Worm (Caenorhabditis elegans) whole organism, L1 larva: ENCODE results near the gene str-260.

Source experiments
- C04F5.9 ChIP-seq: sonication (generic microtip); optimal IDR thresholded peaks from 2 replicates; lab custom pipeline; 2016; ENCODE audit warnings: missing genetic modification characterization, missing compliant biosample characterization
- C16A3.4 ChIP-seq: fragments of 150-350 bp; optimal IDR thresholded peaks from 2 replicates; lab custom pipeline; 2014; ENCODE audit warnings: missing biosample characterization, missing genetic modification characterization
- C34B4.2 ChIP-seq: sonication (generic microtip); optimal IDR thresholded peaks from 2 replicates; lab custom pipeline; 2017; ENCODE audit warnings: mild to moderate bottlenecking, missing genetic modification characterization, missing compliant biosample characterization
- F16B12.6 ChIP-seq: fragments of 150-350 bp; optimal IDR thresholded peaks from 2 replicates; lab custom pipeline; 2014; ENCODE audit warnings: missing biosample characterization, missing genetic modification characterization
- aha-1 ChIP-seq: fragments of 150-350 bp; optimal IDR thresholded peaks from 2 replicates; lab custom pipeline; 2014; ENCODE audit warnings: missing biosample characterization, missing genetic modification characterization
- alr-1 ChIP-seq: fragments of 200-800 bp; sonication (Bioruptor generic); optimal IDR thresholded peaks from 2 replicates; lab custom pipeline; 2018; ENCODE audit warnings: borderline replicate concordance, mild to moderate bottlenecking, missing genetic modification characterization, missing compliant biosample characterization
- blmp-1 ChIP-seq: fragments of 150-350 bp; optimal IDR thresholded peaks from 2 replicates; lab custom pipeline; 2014; ENCODE audit warnings: missing biosample characterization, missing genetic modification characterization
- ceh-88 ChIP-seq: fragments of 200-800 bp; sonication (Bioruptor generic); IDR thresholded peaks from 2 replicates; pipeline ENCODE4 v1.3.6; 2022; ENCODE audit warnings: missing genetic modification characterization, missing compliant biosample characterization
- ceh-90 ChIP-seq: sonication (generic microtip); optimal IDR thresholded peaks from 2 replicates; lab custom pipeline; 2016; ENCODE audit warnings: missing genetic modification characterization, missing compliant biosample characterization
- ces-1 ChIP-seq: fragments of 150-350 bp; optimal IDR thresholded peaks from 2 replicates; lab custom pipeline; 2014; ENCODE audit warnings: missing biosample characterization, missing genetic modification reagents, missing genetic modification characterization
- dpl-1 ChIP-seq, 3 experiments: fragments of 150-350 bp in 2 of 3; sonication (generic microtip) in 1 of 3; optimal IDR thresholded peaks; 2 replicates each; lab custom pipeline; 2014 to 2017; ENCODE audit warnings: missing biosample characterization in 3 of 3, missing genetic modification characterization in 3 of 3, missing genetic modification reagents in 3 of 3
- egl-27 ChIP-seq, 2 experiments: fragments of 150-350 bp in 1 of 2; sonication (generic microtip); optimal IDR thresholded peaks; 3 replicates each; lab custom pipeline; 2017 to 2018; ENCODE audit warnings: missing biosample characterization in 2 of 2, missing genetic modification characterization in 2 of 2, missing genetic modification reagents in 2 of 2
- elt-2 ChIP-seq: sonication (generic microtip); optimal IDR thresholded peaks from 2 replicates; lab custom pipeline; 2016; ENCODE audit warnings: missing genetic modification characterization, mild to moderate bottlenecking, inconsistent platforms, missing compliant biosample characterization, missing genetic modification reagents
- elt-3 ChIP-seq, 6 experiments: fragments of 150-350 bp in 1 of 6; sonication (generic microtip); optimal IDR thresholded peaks; 2 replicates each; lab custom pipeline; 2017 to 2018; ENCODE audit warnings: missing biosample characterization in 6 of 6, missing genetic modification characterization in 6 of 6, inconsistent platforms in 1 of 6
- grh-1 ChIP-seq: fragments of 200-800 bp; sonication (Bioruptor generic); IDR thresholded peaks from 2 replicates; pipeline ENCODE4 v1.3.6; 2022; ENCODE audit warnings: missing genetic modification reagents, missing genetic modification characterization, missing compliant biosample characterization
- hlh-17 ChIP-seq: fragments of 200-800 bp; sonication (Bioruptor generic); optimal IDR thresholded peaks from 2 replicates; lab custom pipeline; 2018; ENCODE audit warnings: missing genetic modification characterization, mild to moderate bottlenecking, missing compliant biosample characterization, moderate library complexity, borderline replicate concordance
- hpl-2 ChIP-seq: fragments of 150-350 bp; optimal IDR thresholded peaks from 2 replicates; lab custom pipeline; 2014; ENCODE audit warnings: missing biosample characterization, missing genetic modification reagents, missing genetic modification characterization
- irx-1 ChIP-seq: sonication (generic microtip); optimal IDR thresholded peaks from 2 replicates; lab custom pipeline; 2016; ENCODE audit warnings: missing genetic modification characterization, missing compliant biosample characterization
- isw-1 ChIP-seq: fragments of 200-800 bp; sonication (Bioruptor generic); IDR thresholded peaks from 2 replicates; pipeline ENCODE4 v1.3.6; 2022; ENCODE audit warnings: missing genetic modification characterization, missing compliant biosample characterization
- lin-13 ChIP-seq: fragments of 150-350 bp; optimal IDR thresholded peaks from 2 replicates; lab custom pipeline; 2014; ENCODE audit warnings: missing biosample characterization, missing genetic modification reagents, missing genetic modification characterization
- lin-35 ChIP-seq, 2 experiments: fragments of 150-350 bp; optimal IDR thresholded peaks; 2 replicates each; lab custom pipeline; 2014; ENCODE audit warnings: missing biosample characterization in 2 of 2, missing genetic modification characterization in 2 of 2, missing genetic modification reagents in 2 of 2
- lir-3 ChIP-seq: sonication (generic microtip); optimal IDR thresholded peaks from 2 replicates; lab custom pipeline; 2016; ENCODE audit warnings: mild to moderate bottlenecking, missing genetic modification characterization, moderate library complexity, missing compliant biosample characterization; ENCODE audit not compliant: poor library complexity
- lsy-2 ChIP-seq, 2 experiments: fragments of 150-350 bp; optimal IDR thresholded peaks; 2 replicates each; lab custom pipeline; 2014; ENCODE audit warnings: missing biosample characterization in 2 of 2, missing genetic modification characterization in 2 of 2
- mdl-1 ChIP-seq, 2 experiments: fragments of 150-350 bp; optimal IDR thresholded peaks; 2 replicates each; lab custom pipeline; 2014 to 2017; ENCODE audit warnings: missing biosample characterization in 2 of 2, missing genetic modification characterization in 2 of 2, inconsistent platforms in 1 of 2
- mep-1 ChIP-seq: fragments of 150-350 bp; optimal IDR thresholded peaks from 2 replicates; lab custom pipeline; 2014; ENCODE audit warnings: missing biosample characterization, missing genetic modification characterization
- nhr-12 ChIP-seq: sonication (generic microtip); optimal IDR thresholded peaks from 2 replicates; lab custom pipeline; 2017; ENCODE audit warnings: missing biosample characterization, missing genetic modification characterization
- nhr-19 ChIP-seq: fragments of 200-800 bp; sonication (Bioruptor generic); conservative IDR thresholded peaks from 2 replicates; pipeline ENCODE4 v1.3.6; 2022; ENCODE audit warnings: missing genetic modification characterization, missing compliant biosample characterization
- nhr-20 ChIP-seq: sonication (generic microtip); optimal IDR thresholded peaks from 2 replicates; lab custom pipeline; 2016; ENCODE audit warnings: mild to moderate bottlenecking, missing genetic modification characterization, missing compliant biosample characterization
- nhr-28 ChIP-seq: fragments of 150-350 bp; optimal IDR thresholded peaks from 2 replicates; lab custom pipeline; 2014; ENCODE audit warnings: missing biosample characterization, missing genetic modification characterization
- nhr-47 ChIP-seq: sonication (generic microtip); optimal IDR thresholded peaks from 2 replicates; lab custom pipeline; 2016; ENCODE audit warnings: mild to moderate bottlenecking, missing genetic modification characterization, moderate library complexity, missing compliant biosample characterization
- nhr-71 ChIP-seq: sonication (generic microtip); optimal IDR thresholded peaks from 2 replicates; lab custom pipeline; 2016; ENCODE audit warnings: mild to moderate bottlenecking, missing genetic modification characterization, moderate library complexity, missing compliant biosample characterization
- nhr-84 ChIP-seq: sonication (generic microtip); optimal IDR thresholded peaks from 2 replicates; lab custom pipeline; 2017; ENCODE audit warnings: missing biosample characterization, missing genetic modification characterization
- nhr-85 ChIP-seq: sonication (generic microtip); peaks from one replicate; lab custom pipeline; 2016; ENCODE audit warnings: missing genetic modification characterization, inconsistent platforms, missing compliant biosample characterization
- nhr-90 ChIP-seq: sonication (generic microtip); optimal IDR thresholded peaks from 2 replicates; lab custom pipeline; 2016; ENCODE audit warnings: mild to moderate bottlenecking, missing genetic modification characterization, missing compliant biosample characterization; ENCODE audit not compliant: poor library complexity
- pag-3 ChIP-seq: sonication (generic microtip); optimal IDR thresholded peaks from 2 replicates; lab custom pipeline; 2017; ENCODE audit warnings: missing genetic modification characterization, mild to moderate bottlenecking, missing compliant biosample characterization, antibody characterized with exemption, borderline replicate concordance; ENCODE audit not compliant: insufficient read depth
- pax-3 ChIP-seq: fragments of 200-800 bp; sonication (Bioruptor generic); optimal IDR thresholded peaks from 2 replicates; lab custom pipeline; 2018; ENCODE audit warnings: mild to moderate bottlenecking, missing genetic modification characterization, moderate library complexity, missing compliant biosample characterization
- pqm-1 ChIP-seq: sonication (generic microtip); optimal IDR thresholded peaks from 3 replicates; lab custom pipeline; 2017; ENCODE audit warnings: missing biosample characterization, missing genetic modification characterization
- rnt-1 ChIP-seq: sonication (generic microtip); optimal IDR thresholded peaks from 2 replicates; lab custom pipeline; 2016; ENCODE audit warnings: mild to moderate bottlenecking, missing genetic modification characterization, moderate library complexity, missing compliant biosample characterization
- skn-1 ChIP-seq: fragments of 150-350 bp; optimal IDR thresholded peaks from 2 replicates; lab custom pipeline; 2014; ENCODE audit warnings: missing biosample characterization, missing genetic modification characterization
- snpc-4 ChIP-seq: fragments of 150-350 bp; optimal IDR thresholded peaks from 2 replicates; lab custom pipeline; 2014; ENCODE audit warnings: missing biosample characterization, missing genetic modification characterization
- snu-23 ChIP-seq: sonication (generic microtip); optimal IDR thresholded peaks from 2 replicates; lab custom pipeline; 2016; ENCODE audit warnings: missing genetic modification characterization, missing compliant biosample characterization
- sox-4 ChIP-seq: sonication (generic microtip); optimal IDR thresholded peaks from 2 replicates; lab custom pipeline; 2016; ENCODE audit warnings: missing genetic modification characterization, missing compliant biosample characterization
- swsn-7 ChIP-seq: sonication (generic microtip); optimal IDR thresholded peaks from 2 replicates; lab custom pipeline; 2016; ENCODE audit warnings: missing genetic modification characterization, missing compliant biosample characterization
- tlp-1 ChIP-seq: fragments of 150-350 bp; optimal IDR thresholded peaks from 2 replicates; lab custom pipeline; 2014; ENCODE audit warnings: missing biosample characterization, missing genetic modification characterization
- unc-86 ChIP-seq: sonication (generic microtip); optimal IDR thresholded peaks from 2 replicates; lab custom pipeline; 2016; ENCODE audit warnings: missing genetic modification characterization, missing compliant biosample characterization
- unc-98 ChIP-seq: fragments of 200-800 bp; sonication (Bioruptor generic); IDR thresholded peaks from 2 replicates; pipeline ENCODE4 v1.3.6; 2022; ENCODE audit warnings: missing genetic modification characterization, missing compliant biosample characterization
- xbp-1 ChIP-seq: sonication (generic microtip); optimal IDR thresholded peaks from 2 replicates; lab custom pipeline; 2016; ENCODE audit warnings: missing genetic modification characterization, missing compliant biosample characterization
- zag-1 ChIP-seq: fragments of 150-350 bp; optimal IDR thresholded peaks from 2 replicates; lab custom pipeline; 2014; ENCODE audit warnings: missing biosample characterization, missing genetic modification characterization
- ztf-4 ChIP-seq: fragments of 150-350 bp; optimal IDR thresholded peaks from 2 replicates; lab custom pipeline; 2014; ENCODE audit warnings: missing biosample characterization, missing genetic modification characterization

The str-260 gene

DNA sequence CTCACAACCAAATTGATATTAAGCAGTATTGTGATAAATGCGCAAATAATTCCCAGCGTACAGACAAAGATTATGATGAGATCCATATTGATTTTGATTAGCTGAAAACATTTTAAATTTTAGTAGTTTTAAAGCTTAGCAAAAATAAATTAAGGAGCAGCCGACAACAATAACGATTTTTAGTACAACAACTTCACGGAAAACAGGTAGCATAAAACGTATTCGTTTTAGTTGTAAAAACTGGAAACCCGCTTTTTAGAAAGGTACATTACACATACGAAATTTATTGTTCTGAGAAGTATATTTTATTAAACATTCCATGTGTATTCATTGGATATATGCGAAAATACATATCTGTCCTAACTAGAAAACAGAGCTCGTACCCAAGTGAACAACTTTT, 36.5 kb upstream of the str-260 start, which contains the start of gene srbc-36:
TSS of gene srbc-36 (minus strand) at position 101 of the 400 bp plus-strand sequence.
- TF ChIP-seq tlp-1 (tag; lab: Kevin White, UChicago) (no peak), irx-1 (tag; lab: Kevin White, UChicago) (no peak), pax-3 (no peak), elt-3 (tag; optimal IDR thresholded peaks at IDR 0.05; lab: Kevin White, UChicago) (no peak)

DNA sequence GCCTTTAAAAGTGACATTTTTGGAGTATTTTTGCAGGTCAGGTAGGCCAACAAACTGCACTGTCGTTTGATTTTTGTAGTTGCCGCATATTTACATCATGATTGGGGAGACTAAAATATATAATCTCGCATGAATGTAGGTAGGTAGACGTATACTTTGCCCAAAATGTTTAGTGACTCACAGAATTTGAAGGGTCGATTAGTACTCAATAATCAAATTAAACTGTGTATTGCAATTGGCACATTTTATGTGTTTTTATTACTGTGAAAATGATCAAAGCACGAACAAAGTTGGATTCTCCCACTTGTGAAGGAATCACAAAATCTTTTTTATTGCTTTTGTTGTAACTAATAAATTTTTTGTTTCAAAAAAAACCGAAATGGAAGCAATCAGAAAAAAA, 30.1 kb upstream of the str-260 start, which contains the start of gene C07G3.15:
TSS of gene C07G3.15 (minus strand) at position 101 of the 400 bp plus-strand sequence.
- TF ChIP-seq mdl-1 (tag; optimal IDR thresholded peaks at IDR 0.05; lab: Kevin White, UChicago) (no peak), egl-27 (tag; optimal IDR thresholded peaks at IDR 0.05; lab: Kevin White, UChicago) (no peak), hlh-17 (GFP tag; lab: Kevin White, UChicago) (no peak), nhr-19 (GFP tag; lab: Robert Waterston, UW) (no peak), ceh-88 (no peak), hpl-2 (GFP tag; lab: Kevin White, UChicago) (no peak), snpc-4 (tag; lab: Kevin White, UChicago) (no peak), lin-13 (GFP tag; lab: Kevin White, UChicago) (no peak), unc-86 (no peak), pax-3 (no peak), swsn-7 (tag; lab: Kevin White, UChicago) (no peak), xbp-1 (tag; lab: Kevin White, UChicago) (no peak), grh-1 (no peak)

- TF ChIP-seq lir-3 (tag; lab: Kevin White, UChicago) = no peak
- TF ChIP-seq lsy-2 (tag; optimal IDR thresholded peaks at IDR 0.05; lab: Kevin White, UChicago) = no peak
- no peak for TF ChIP-seq dpl-1 (GFP tag; optimal IDR thresholded peaks at IDR 0.05; lab: Kevin White, UChicago)
- no peak for TF ChIP-seq C04F5.9 (tag; lab: Kevin White, UChicago)
- no peak for TF ChIP-seq irx-1 (tag; lab: Kevin White, UChicago)
- no peak for TF ChIP-seq nhr-71
- no peak for TF ChIP-seq nhr-47 (tag; lab: Kevin White, UChicago)
- no peak for TF ChIP-seq alr-1
- no peak for TF ChIP-seq ceh-90 (tag; lab: Kevin White, UChicago)
- TF ChIP-seq pag-3 = no peak
- no peak for TF ChIP-seq isw-1 (GFP tag; lab: Robert Waterston, UW)
- TF ChIP-seq aha-1 (tag; lab: Kevin White, UChicago) = no peak
- no peak for TF ChIP-seq nhr-12
- TF ChIP-seq ces-1 = no peak
- TF ChIP-seq zag-1 = no peak
Observed at ce11 chrV:3502038-3502437, 24.9 kb upstream of the str-260 start, which contains the start of the genes C07G3.8 and C07G3.10. TSS of gene C07G3.8 (minus strand) at chrV:3502138. TSS of gene C07G3.10 (plus strand) at chrV:3502307.

- peak; percentile 91 for TF ChIP-seq elt-2
- no peak for TF ChIP-seq C34B4.2
- TF ChIP-seq tlp-1 (tag; lab: Kevin White, UChicago) = peak; percentile 48
- TF ChIP-seq pqm-1 = peak; percentile 47
- TF ChIP-seq elt-3 (tag; optimal IDR thresholded peaks at IDR 0.05; lab: Kevin White, UChicago) = peak in 4 of 6 experiments; percentile 7 to 79 (median 54)
- TF ChIP-seq snu-23 (GFP tag; lab: Kevin White, UChicago) = no peak
- no peak for TF ChIP-seq unc-98 (GFP tag; lab: Robert Waterston, UW)
- TF ChIP-seq nhr-85 = peak; percentile 74
- TF ChIP-seq dpl-1 (GFP tag; optimal IDR thresholded peaks at IDR 0.05; lab: Kevin White, UChicago) = peak in 1 of 3 experiments; percentile 17
- peak; percentile 28 for TF ChIP-seq nhr-90 (tag; lab: Kevin White, UChicago)
- TF ChIP-seq blmp-1 = peak; percentile 86
- TF ChIP-seq lin-35 (GFP tag; optimal IDR thresholded peaks at IDR 0.05; lab: Kevin White, UChicago) = peak in 1 of 2 experiments; percentile 28
- peak; percentile 40 for TF ChIP-seq skn-1 (tag; lab: Kevin White, UChicago)
- TF ChIP-seq nhr-84 (tag; lab: Kevin White, UChicago) = no peak
- no peak for TF ChIP-seq grh-1
- no peak for TF ChIP-seq nhr-28
- TF ChIP-seq C16A3.4 (tag; lab: Kevin White, UChicago) = no peak
- TF ChIP-seq F16B12.6 (tag; lab: Kevin White, UChicago) = no peak
- TF ChIP-seq ztf-4 (tag; lab: Kevin White, UChicago) = no peak
- TF ChIP-seq rnt-1 = no peak
- peak; percentile 84 for TF ChIP-seq nhr-20
- TF ChIP-seq sox-4 (tag; lab: Kevin White, UChicago) = no peak
- peak; percentile 0 for TF ChIP-seq mep-1
Observed at ce11 chrV:3505745-3506144, 21.2 kb upstream of the str-260 start.
